Worm (Caenorhabditis elegans) whole organism, L4 larva: ENCODE data around the gene F20B6.4.

Source experiments
- F26F4.8 ChIP-seq: fragments of 200-800 bp; sonication (Bioruptor generic); conservative IDR thresholded peaks from 2 replicates; pipeline ENCODE4 v1.3.6; 2022; ENCODE audit warnings: missing genetic modification characterization, missing compliant biosample characterization
- R02D3.7 ChIP-seq: fragments of 150-350 bp; sonication (generic microtip); optimal IDR thresholded peaks from 3 replicates; lab custom pipeline; 2014; ENCODE audit warnings: missing biosample characterization, missing genetic modification characterization
- T20F7.1 ChIP-seq: fragments of 200-800 bp; sonication (Bioruptor generic); optimal IDR thresholded peaks from 2 replicates; lab custom pipeline; 2018; ENCODE audit warnings: mild to moderate bottlenecking, missing genetic modification characterization, missing compliant biosample characterization
- T26A8.4 ChIP-seq: fragments of 200-800 bp; sonication (Bioruptor generic); IDR thresholded peaks from 2 replicates; pipeline ENCODE4 v1.3.6; 2022; ENCODE audit warnings: missing genetic modification characterization, missing compliant biosample characterization
- Y105C5A.15 ChIP-seq: fragments of 200-800 bp; sonication (Bioruptor generic); IDR thresholded peaks from 2 replicates; pipeline ENCODE4 v1.3.6; 2022; ENCODE audit warnings: missing genetic modification characterization, missing compliant biosample characterization
- Y48G9A.11 ChIP-seq: fragments of 200-800 bp; sonication (Bioruptor generic); IDR thresholded peaks from 2 replicates; pipeline ENCODE4 v1.3.6; 2022; ENCODE audit warnings: missing genetic modification reagents, missing genetic modification characterization, missing compliant biosample characterization
- Y5F2A.4 ChIP-seq: fragments of 200-800 bp; sonication (Bioruptor generic); optimal IDR thresholded peaks from 2 replicates; lab custom pipeline; 2018; ENCODE audit warnings: mild to moderate bottlenecking, missing genetic modification characterization, missing compliant biosample characterization
- ceh-28 ChIP-seq: fragments of 150-350 bp; optimal IDR thresholded peaks from 2 replicates; lab custom pipeline; 2014; ENCODE audit warnings: missing biosample characterization, missing genetic modification reagents, missing genetic modification characterization
- ceh-62 ChIP-seq: sonication (generic microtip); optimal IDR thresholded peaks from 2 replicates; lab custom pipeline; 2017; ENCODE audit warnings: missing biosample characterization, missing genetic modification characterization
- ceh-82 ChIP-seq: sonication (generic microtip); optimal IDR thresholded peaks from 2 replicates; lab custom pipeline; 2017; ENCODE audit warnings: missing biosample characterization, missing genetic modification characterization
- cey-2 ChIP-seq: sonication (generic microtip); optimal IDR thresholded peaks from 3 replicates; lab custom pipeline; 2017; ENCODE audit warnings: missing genetic modification characterization, mild to moderate bottlenecking, missing compliant biosample characterization, antibody characterized with exemption, borderline replicate concordance; ENCODE audit not compliant: insufficient read depth
- ctbp-1 ChIP-seq: fragments of 200-800 bp; sonication (Bioruptor generic); IDR thresholded peaks from 2 replicates; pipeline ENCODE4 v1.3.6; 2022; ENCODE audit warnings: missing genetic modification reagents, missing genetic modification characterization, missing compliant biosample characterization
- daf-16 ChIP-seq, 3 experiments: sonication (generic microtip); optimal IDR thresholded peaks; 2 replicates each; lab custom pipeline; 2016 to 2017; ENCODE audit warnings: missing genetic modification characterization in 3 of 3, missing genetic modification reagents in 3 of 3, mild to moderate bottlenecking in 2 of 3, missing compliant biosample characterization in 2 of 3, missing biosample characterization in 1 of 3, moderate library complexity in 1 of 3
- daf-19 ChIP-seq: fragments of 200-800 bp; sonication (Bioruptor generic); conservative IDR thresholded peaks from 2 replicates; pipeline ENCODE4 v1.3.6; 2022; ENCODE audit warnings: missing genetic modification characterization, missing compliant biosample characterization
- daf-8 ChIP-seq: fragments of 200-800 bp; sonication (Bioruptor generic); IDR thresholded peaks from 2 replicates; pipeline ENCODE4 v1.3.6; 2022; ENCODE audit warnings: missing genetic modification characterization, missing compliant biosample characterization
- dmd-6 ChIP-seq: fragments of 200-800 bp; sonication (Bioruptor generic); IDR thresholded peaks from 2 replicates; pipeline ENCODE4 v1.3.6; 2022; ENCODE audit warnings: missing genetic modification reagents, missing genetic modification characterization, missing compliant biosample characterization
- dpl-1 ChIP-seq: fragments of 150-350 bp; optimal IDR thresholded peaks from 2 replicates; lab custom pipeline; 2014; ENCODE audit warnings: missing biosample characterization, missing genetic modification reagents, missing genetic modification characterization
- duxl-1 ChIP-seq: sonication (generic microtip); optimal IDR thresholded peaks from 2 replicates; lab custom pipeline; 2016; ENCODE audit warnings: mild to moderate bottlenecking, missing genetic modification characterization, moderate library complexity, missing compliant biosample characterization; ENCODE audit not compliant: poor library complexity
- gei-8 ChIP-seq: fragments of 200-800 bp; sonication (Bioruptor generic); optimal IDR thresholded peaks from 2 replicates; lab custom pipeline; 2018; ENCODE audit warnings: mild to moderate bottlenecking, missing genetic modification characterization, missing compliant biosample characterization
- hlh-30 ChIP-seq: sonication (generic microtip); optimal IDR thresholded peaks from 2 replicates; lab custom pipeline; 2017; ENCODE audit warnings: antibody characterized with exemption, mild to moderate bottlenecking, missing genetic modification characterization, missing compliant biosample characterization; ENCODE audit not compliant: insufficient read depth
- hmg-1.1 ChIP-seq: fragments of 200-800 bp; sonication (Bioruptor generic); IDR thresholded peaks from 2 replicates; pipeline ENCODE4 v1.3.6; 2022; ENCODE audit warnings: missing genetic modification reagents, missing genetic modification characterization, missing compliant biosample characterization
- lim-7 ChIP-seq: fragments of 200-800 bp; sonication (Bioruptor generic); IDR thresholded peaks from 2 replicates; pipeline ENCODE4 v1.3.6; 2022; ENCODE audit warnings: missing genetic modification characterization, missing compliant biosample characterization
- lin-1 ChIP-seq: fragments of 200-800 bp; sonication (Bioruptor generic); IDR thresholded peaks from 2 replicates; pipeline ENCODE4 v1.3.6; 2022; ENCODE audit warnings: missing genetic modification reagents, missing genetic modification characterization, missing compliant biosample characterization
- lin-13 ChIP-seq: fragments of 150-350 bp; optimal IDR thresholded peaks from 2 replicates; lab custom pipeline; 2014; ENCODE audit warnings: missing biosample characterization, missing genetic modification reagents, missing genetic modification characterization
- lin-29 ChIP-seq: fragments of 200-800 bp; sonication (Bioruptor generic); IDR thresholded peaks from 2 replicates; pipeline ENCODE4 v1.3.6; 2022; ENCODE audit warnings: missing genetic modification reagents, missing genetic modification characterization, missing compliant biosample characterization
- lin-38 ChIP-seq: fragments of 200-800 bp; sonication (Bioruptor generic); IDR thresholded peaks from 2 replicates; pipeline ENCODE4 v1.3.6; 2022; ENCODE audit warnings: missing genetic modification reagents, missing genetic modification characterization, missing compliant biosample characterization
- lir-3 ChIP-seq: sonication (generic microtip); optimal IDR thresholded peaks from 2 replicates; lab custom pipeline; 2016; ENCODE audit warnings: mild to moderate bottlenecking, missing genetic modification characterization, missing compliant biosample characterization
- madf-5 ChIP-seq, 2 experiments: fragments of 200-800 bp; sonication (Bioruptor generic); IDR thresholded peaks; 2 replicates each; pipeline ENCODE4 v1.3.6; 2022; ENCODE audit warnings: missing compliant biosample characterization in 2 of 2, missing genetic modification characterization in 2 of 2
- mdt-29 ChIP-seq: fragments of 200-800 bp; sonication (Bioruptor generic); IDR thresholded peaks from 2 replicates; pipeline ENCODE4 v1.3.6; 2022; ENCODE audit warnings: missing genetic modification reagents, missing genetic modification characterization, missing compliant biosample characterization
- mep-1 ChIP-seq: fragments of 150-350 bp; sonication (generic microtip); optimal IDR thresholded peaks from 3 replicates; lab custom pipeline; 2014; ENCODE audit warnings: missing biosample characterization, missing genetic modification characterization
- mes-2 ChIP-seq: sonication (generic microtip); optimal IDR thresholded peaks from 2 replicates; lab custom pipeline; 2016; ENCODE audit warnings: missing genotype, mild to moderate bottlenecking, missing genetic modification characterization, missing compliant biosample characterization; ENCODE audit not compliant: poor library complexity, severe bottlenecking
- mxl-2 ChIP-seq: fragments of 200-800 bp; sonication (Bioruptor generic); conservative IDR thresholded peaks from 2 replicates; pipeline ENCODE4 v1.3.6; 2022; ENCODE audit warnings: missing genetic modification reagents, missing genetic modification characterization, missing compliant biosample characterization
- nhr-10 ChIP-seq: fragments of 150-350 bp; optimal IDR thresholded peaks from 2 replicates; lab custom pipeline; 2014; ENCODE audit warnings: missing biosample characterization, missing genetic modification characterization
- nhr-11 ChIP-seq: fragments of 150-350 bp; optimal IDR thresholded peaks from 2 replicates; lab custom pipeline; 2014; ENCODE audit warnings: missing biosample characterization, missing genetic modification characterization
- nhr-41 ChIP-seq: fragments of 200-800 bp; sonication (Bioruptor generic); IDR thresholded peaks from 2 replicates; pipeline ENCODE4 v1.3.6; 2022; ENCODE audit warnings: missing genetic modification reagents, missing genetic modification characterization, missing compliant biosample characterization
- nhr-42 ChIP-seq: fragments of 200-800 bp; sonication (Bioruptor generic); IDR thresholded peaks from 2 replicates; pipeline ENCODE4 v1.3.6; 2022; ENCODE audit warnings: missing genetic modification characterization, missing compliant biosample characterization
- nhr-76 ChIP-seq: fragments of 150-350 bp; optimal IDR thresholded peaks from 2 replicates; lab custom pipeline; 2014; ENCODE audit warnings: missing biosample characterization, missing genetic modification characterization
- php-3 ChIP-seq: fragments of 200-800 bp; sonication (Bioruptor generic); IDR thresholded peaks from 2 replicates; pipeline ENCODE4 v1.3.6; 2022; ENCODE audit warnings: missing genetic modification reagents, missing genetic modification characterization, missing compliant biosample characterization
- pqm-1 ChIP-seq: sonication (generic microtip); optimal IDR thresholded peaks from 2 replicates; lab custom pipeline; 2017; ENCODE audit warnings: missing biosample characterization, missing genetic modification characterization
- sdz-12 ChIP-seq: fragments of 200-800 bp; sonication (Bioruptor generic); optimal IDR thresholded peaks from 2 replicates; lab custom pipeline; 2018; ENCODE audit warnings: mild to moderate bottlenecking, missing genetic modification characterization, missing compliant biosample characterization
- set-16 ChIP-seq: fragments of 200-800 bp; sonication (Bioruptor generic); IDR thresholded peaks from 2 replicates; pipeline ENCODE4 v1.3.6; 2022; ENCODE audit warnings: missing genetic modification reagents, missing genetic modification characterization, missing compliant biosample characterization
- skn-1 ChIP-seq: fragments of 150-350 bp; optimal IDR thresholded peaks from 2 replicates; lab custom pipeline; 2014; ENCODE audit warnings: missing biosample characterization, missing genetic modification characterization
- snpc-1.2 ChIP-seq: fragments of 200-800 bp; sonication (Bioruptor generic); IDR thresholded peaks from 2 replicates; pipeline ENCODE4 v1.3.6; 2022; ENCODE audit warnings: missing genetic modification reagents, missing genetic modification characterization, missing compliant biosample characterization
- spr-3 ChIP-seq: fragments of 200-800 bp; sonication (Bioruptor generic); optimal IDR thresholded peaks from 2 replicates; lab custom pipeline; 2018; ENCODE audit warnings: mild to moderate bottlenecking, missing genetic modification characterization, missing compliant biosample characterization
- tra-1 ChIP-seq: fragments of 200-800 bp; sonication (Bioruptor generic); IDR thresholded peaks from 2 replicates; pipeline ENCODE4 v1.3.6; 2022; ENCODE audit warnings: missing genetic modification reagents, missing genetic modification characterization, missing compliant biosample characterization
- zag-1 ChIP-seq: fragments of 150-350 bp; optimal IDR thresholded peaks from 2 replicates; lab custom pipeline; 2014; ENCODE audit warnings: missing biosample characterization, missing genetic modification characterization
- zfp-2 ChIP-seq: sonication (generic microtip); optimal IDR thresholded peaks from 2 replicates; lab custom pipeline; 2016; ENCODE audit warnings: mild to moderate bottlenecking, missing genetic modification characterization, missing compliant biosample characterization
- zfp-3 ChIP-seq: fragments of 200-800 bp; sonication (Bioruptor generic); conservative IDR thresholded peaks from 2 replicates; pipeline ENCODE4 v1.3.6; 2022; ENCODE audit warnings: missing genetic modification reagents, missing genetic modification characterization, missing compliant biosample characterization
- zip-11 ChIP-seq: fragments of 200-800 bp; sonication (Bioruptor generic); IDR thresholded peaks from 2 replicates; pipeline ENCODE4 v1.3.6; 2022; ENCODE audit warnings: missing genetic modification characterization, missing compliant biosample characterization
- ztf-7 ChIP-seq: fragments of 150-350 bp; optimal IDR thresholded peaks from 2 replicates; lab custom pipeline; 2014; ENCODE audit warnings: missing biosample characterization, missing genetic modification characterization

Gene F20B6.4

ce11 chrX:4193080-4193479 is 3.3 kb downstream of the F20B6.4 start (continued):
- no peak for TF ChIP-seq mxl-2 (GFP tag; lab: Robert Waterston, UW)
- TF ChIP-seq hlh-30 (tag; lab: Kevin White, UChicago), result no peak
- no peak for TF ChIP-seq nhr-10
- TF ChIP-seq nhr-41 (GFP tag; lab: Robert Waterston, UW), result no peak
- no peak for TF ChIP-seq lir-3 (tag; lab: Kevin White, UChicago)
- TF ChIP-seq daf-19 (GFP tag; lab: Robert Waterston, UW), result no peak
- peak; percentile 28; the same call in 1 of the 2 replicates for TF ChIP-seq lin-1 (GFP tag; lab: Robert Waterston, UW)
- TF ChIP-seq Y48G9A.11 (GFP tag; lab: Robert Waterston, UW), result no peak
- no peak for TF ChIP-seq sdz-12 (GFP tag; lab: Kevin White, UChicago)
- TF ChIP-seq ctbp-1 (GFP tag; lab: Robert Waterston, UW), result 0 out of 2 replicates have a peak, but pooled peaks have one; percentile 22
- no peak for TF ChIP-seq Y5F2A.4 (GFP tag; lab: Kevin White, UChicago)
- TF ChIP-seq ztf-7 (tag; lab: Kevin White, UChicago), result no peak
- TF ChIP-seq ceh-62, result no peak
- TF ChIP-seq dmd-6 (GFP tag; lab: Robert Waterston, UW), result peak; percentile 41
- no peak for TF ChIP-seq duxl-1
- no peak for TF ChIP-seq set-16 (GFP tag; lab: Robert Waterston, UW)
- TF ChIP-seq zip-11 (GFP tag; lab: Robert Waterston, UW), result no peak
- no peak for TF ChIP-seq nhr-76 (tag; lab: Kevin White, UChicago)
- TF ChIP-seq pqm-1 (tag; lab: Kevin White, UChicago), result no peak
- no peak for TF ChIP-seq ceh-82
- no peak for TF ChIP-seq snpc-1.2
- TF ChIP-seq zfp-2 (tag; lab: Kevin White, UChicago), result no peak
- no peak for TF ChIP-seq daf-8 (GFP tag; lab: Robert Waterston, UW)
- TF ChIP-seq tra-1, result no peak
- TF ChIP-seq cey-2 (tag; lab: Kevin White, UChicago), result no peak
- no peak for TF ChIP-seq mes-2 (tag; lab: Kevin White, UChicago)
- no peak for TF ChIP-seq F26F4.8 (GFP tag; lab: Robert Waterston, UW)
- 0 out of 2 replicates have a peak, but pooled peaks have one; percentile 20 for TF ChIP-seq hmg-1.1 (GFP tag; lab: Robert Waterston, UW)
- TF ChIP-seq T26A8.4 (GFP tag; lab: Robert Waterston, UW), result peak; percentile 64; the same call in 1 of the 2 replicates
- TF ChIP-seq lin-13 (GFP tag; lab: Kevin White, UChicago), result no peak
- peak; percentile 58 for TF ChIP-seq T20F7.1 (GFP tag; lab: Kevin White, UChicago)
- TF ChIP-seq skn-1 (tag; lab: Kevin White, UChicago), result no peak
- TF ChIP-seq Y105C5A.15 (GFP tag; lab: Robert Waterston, UW), result 0 out of 2 replicates have a peak, but pooled peaks have one; percentile 22
- peak in 1 of 2 experiments; percentile 21 for TF ChIP-seq daf-16 (GFP tag; optimal IDR thresholded peaks at IDR 0.05; lab: Kevin White, UChicago)
- TF ChIP-seq daf-16 (tag; optimal IDR thresholded peaks at IDR 0.05; lab: Kevin White, UChicago), result peak; percentile 28
- TF ChIP-seq gei-8 (GFP tag; lab: Kevin White, UChicago), result no peak
- TF ChIP-seq php-3 (GFP tag; lab: Robert Waterston, UW), result peak; percentile 22; the same call in 1 of the 2 replicates
- TF ChIP-seq nhr-42 (GFP tag; lab: Robert Waterston, UW), result no peak
- TF ChIP-seq lin-29 (GFP tag; lab: Robert Waterston, UW), result no peak
- no peak for TF ChIP-seq nhr-11 (tag; lab: Kevin White, UChicago)
- no peak for TF ChIP-seq dpl-1
- no peak for TF ChIP-seq madf-5 (GFP tag; IDR thresholded peaks at IDR 0.05; lab: Robert Waterston, UW)
- TF ChIP-seq ceh-28 (tag; lab: Kevin White, UChicago), result no peak
- TF ChIP-seq R02D3.7 (tag; lab: Kevin White, UChicago), result no peak
- TF ChIP-seq lim-7 (GFP tag; lab: Robert Waterston, UW), result no peak
- TF ChIP-seq zfp-3 (GFP tag; lab: Robert Waterston, UW), result peak; percentile 82
- no peak for TF ChIP-seq zag-1 (tag; lab: Kevin White, UChicago)
- peak; percentile 37; the same call in 1 of the 2 replicates for TF ChIP-seq lin-38 (GFP tag; lab: Robert Waterston, UW)
- TF ChIP-seq mdt-29 (GFP tag; lab: Robert Waterston, UW), result no peak
- peak; percentile 68 for TF ChIP-seq mep-1 (tag; lab: Kevin White, UChicago)
- peak; percentile 33 for TF ChIP-seq spr-3 (GFP tag; lab: Kevin White, UChicago)
